Worm (Caenorhabditis elegans) whole organism, L1 larva: Measurements from ENCODE around the gene F26A10.2.

ENCODE experiments used
- Y116A8C.19 ChIP-seq: sonication (generic microtip); optimal IDR thresholded peaks from 2 replicates; lab custom pipeline; 2016; ENCODE audit warnings: missing compliant biosample characterization, missing genetic modification characterization, borderline replicate concordance
- nhr-11 ChIP-seq: fragments of 150-350 bp; optimal IDR thresholded peaks from 2 replicates; lab custom pipeline; 2014; ENCODE audit warnings: missing biosample characterization, missing genetic modification characterization

DNA sequence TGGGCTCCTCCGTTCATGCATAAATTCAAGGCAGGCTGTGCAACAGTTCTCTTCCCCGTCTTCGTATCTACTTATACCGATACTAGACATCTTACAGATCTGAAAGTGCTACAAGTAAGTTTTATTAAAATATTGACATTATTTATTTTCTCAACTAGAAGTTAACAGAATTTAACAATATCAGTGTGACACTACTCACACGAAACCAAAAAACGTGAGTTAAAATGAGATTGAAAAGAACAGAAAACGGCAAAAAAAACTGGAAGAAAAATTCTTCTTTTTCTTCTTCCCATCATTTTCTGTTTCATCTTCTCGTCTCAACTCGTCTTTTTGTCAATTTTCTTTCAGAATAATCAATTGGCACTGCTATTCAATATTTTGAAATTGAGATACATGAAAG is 11.7 kb upstream of the F26A10.2 start, which contains the start of gene F27D9.12:
- no peak for TF ChIP-seq Y116A8C.19
- TF ChIP-seq nhr-11 (tag; lab: Kevin White, UChicago) = no peak
